Fruit fly (Drosophila melanogaster): Measurements from ENCODE around the gene TfIIA-L.

TfIIA-L gene

DNA sequence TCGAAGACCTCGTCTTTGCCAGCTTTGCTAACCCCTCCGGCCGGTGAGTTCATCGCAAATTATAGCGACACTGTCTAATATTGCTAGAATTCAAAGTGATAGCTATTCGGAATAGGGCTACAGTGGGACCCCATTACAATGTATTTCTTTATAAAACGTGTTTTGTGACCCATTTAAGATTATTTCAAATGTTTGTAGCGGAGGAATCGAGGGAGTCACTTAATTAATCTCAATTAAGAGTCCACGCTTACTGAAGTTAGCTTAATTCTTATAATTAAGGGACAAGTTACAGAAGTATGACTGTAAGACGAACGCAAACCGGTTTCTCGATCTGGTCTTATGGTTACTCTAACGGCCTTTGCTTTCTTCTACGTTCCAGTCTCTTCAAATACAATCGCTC lies 38.7 kb downstream of the TfIIA-L start (continued):
- TF ChIP-seq gem (tag; optimal IDR thresholded peaks at IDR 0.05), result peak; percentile 64
- no peak for TF ChIP-seq prd (optimal IDR thresholded peaks at IDR 0.05)
- peak; percentile 38; the same call in 2 of the 3 replicates for TF ChIP-seq prd (GFP tag; IDR thresholded peaks at IDR 0.05)
- no peak for TF ChIP-seq esg (GFP tag; conservative IDR thresholded peaks at IDR 0.05)
- TF ChIP-seq D19A (tag; optimal IDR thresholded peaks at IDR 0.05), result peak; percentile 21
- peak; percentile 58 for TF ChIP-seq mam (GFP tag; optimal IDR thresholded peaks at IDR 0.05)
- TF ChIP-seq CG10959 (GFP tag; IDR thresholded peaks at IDR 0.05), result no peak
- TF ChIP-seq B-H1 (GFP tag; IDR thresholded peaks at IDR 0.05), result no peak
- TF ChIP-seq CG10321 (GFP tag; IDR thresholded peaks at IDR 0.05), result no peak
- peak; percentile 2 for TF ChIP-seq CG10654 (GFP tag; optimal IDR thresholded peaks at IDR 0.05)
- TF ChIP-seq MTF-1 (GFP tag; optimal IDR thresholded peaks at IDR 0.05; ENCODE audit: borderline replicate concordance), result no peak
- no peak for TF ChIP-seq CG18619 (GFP tag; optimal IDR thresholded peaks at IDR 0.05)
- no peak for TF ChIP-seq CG4282 (GFP tag; optimal IDR thresholded peaks at IDR 0.05)
- no peak for TF ChIP-seq CG16779 (GFP tag; IDR thresholded peaks at IDR 0.05)
- TF ChIP-seq sim (GFP tag; IDR thresholded peaks at IDR 0.05), result no peak
- TF ChIP-seq CG10147 (GFP tag; optimal IDR thresholded peaks at IDR 0.05), result peak; percentile 50
- TF ChIP-seq Mes4 (GFP tag; optimal IDR thresholded peaks at IDR 0.05), result no peak
- no peak for TF ChIP-seq CG2199 (GFP tag; IDR thresholded peaks at IDR 0.05)
- peak; percentile 45 for TF ChIP-seq ind (GFP tag; optimal IDR thresholded peaks at IDR 0.05)
- TF ChIP-seq Bteb2 (GFP tag; optimal IDR thresholded peaks at IDR 0.05), result peak; percentile 6
- peak; percentile 17 for TF ChIP-seq CG14710 (tag; optimal IDR thresholded peaks at IDR 0.05)
- no peak for TF ChIP-seq ase (GFP tag; IDR thresholded peaks at IDR 0.05)
- no peak for TF ChIP-seq kay (GFP tag; optimal IDR thresholded peaks at IDR 0.05)
- no peak for TF ChIP-seq CG12659 (GFP tag; optimal IDR thresholded peaks at IDR 0.05)
- TF ChIP-seq zen (tag; optimal IDR thresholded peaks at IDR 0.05), result no peak
- TF ChIP-seq CG8281 (tag; optimal IDR thresholded peaks at IDR 0.05), result no peak
- TF ChIP-seq CG34376 (GFP tag; optimal IDR thresholded peaks at IDR 0.05), result no peak
- TF ChIP-seq luna (GFP tag; optimal IDR thresholded peaks at IDR 0.05), result no peak
- TF ChIP-seq fru (optimal IDR thresholded peaks at IDR 0.05), result no peak
- no peak for TF ChIP-seq hbn (GFP tag; IDR thresholded peaks at IDR 0.05; ENCODE audit: partially characterized antibody)
- peak; percentile 52 for TF ChIP-seq Drgx (GFP tag; IDR thresholded peaks at IDR 0.05)
- no peak for TF ChIP-seq bowl (GFP tag; IDR thresholded peaks at IDR 0.05)
- TF ChIP-seq ken (GFP tag; IDR thresholded peaks at IDR 0.05), result no peak
- TF ChIP-seq sens-2 (GFP tag; IDR thresholded peaks at IDR 0.05), result no peak
- TF ChIP-seq CG2712 (tag; optimal IDR thresholded peaks at IDR 0.05), result peak; percentile 62
- TF ChIP-seq nerfin-2 (GFP tag; IDR thresholded peaks at IDR 0.05; ENCODE audit: partially characterized antibody), result no peak
- TF ChIP-seq Ssrp (tag; optimal IDR thresholded peaks at IDR 0.05), result peak; percentile 25
- no peak for TF ChIP-seq h (optimal IDR thresholded peaks at IDR 0.05)
- peak; percentile 11 for TF ChIP-seq tin (GFP tag; optimal IDR thresholded peaks at IDR 0.05)
- TF ChIP-seq CG6854 (GFP tag; optimal IDR thresholded peaks at IDR 0.05), result no peak
- no peak for TF ChIP-seq CG16813 (GFP tag; IDR thresholded peaks at IDR 0.05; ENCODE audit: partially characterized antibody)
- TF ChIP-seq trh (GFP tag; optimal IDR thresholded peaks at IDR 0.05), result no peak
- no peak for TF ChIP-seq CG8478 (optimal IDR thresholded peaks at IDR 0.05)
- no peak for TF ChIP-seq TFAM (GFP tag; optimal IDR thresholded peaks at IDR 0.05)
- TF ChIP-seq CG1602 (GFP tag; optimal IDR thresholded peaks at IDR 0.05), result no peak
- TF ChIP-seq tna (GFP tag; IDR thresholded peaks at IDR 0.05; ENCODE audit: partially characterized antibody), result no peak
- TF ChIP-seq her (GFP tag; optimal IDR thresholded peaks at IDR 0.05), result no peak
- no peak for TF ChIP-seq vnd (GFP tag; IDR thresholded peaks at IDR 0.05; ENCODE audit: partially characterized antibody)
- no peak for TF ChIP-seq bigmax (GFP tag; optimal IDR thresholded peaks at IDR 0.05)
- no peak for TF ChIP-seq CG7745 (tag; optimal IDR thresholded peaks at IDR 0.05)
- peak; percentile 30 for TF ChIP-seq Xbp1 (GFP tag; optimal IDR thresholded peaks at IDR 0.05)
- TF ChIP-seq CG6813 (GFP tag; optimal IDR thresholded peaks at IDR 0.05), result peak; percentile 24
- TF ChIP-seq ato (GFP tag; IDR thresholded peaks at IDR 0.05; ENCODE audit: partially characterized antibody), result no peak

Data from whole organism, embryonic.